Fruit fly (Drosophila melanogaster) whole organism, embryonic: ENCODE data around the gene CG45546.

Experiments
- Aef1 ChIP-seq: fragments of 200-800 bp; sonication (Bioruptor generic); IDR thresholded peaks from 3 replicates; pipeline ENCODE4 v1.3.6; 2022; ENCODE audit warnings: missing biosample characterization, missing genetic modification characterization
- B-H1 ChIP-seq: fragments of 200-800 bp; sonication (Bioruptor generic); IDR thresholded peaks from 3 replicates; pipeline ENCODE4 v1.3.6; 2022; ENCODE audit warnings: missing biosample characterization, missing genetic modification characterization
- CG10147 ChIP-seq: fragments of 200-800 bp; sonication (Bioruptor generic); optimal IDR thresholded peaks from 2 replicates; lab custom pipeline; 2019; ENCODE audit warnings: missing biosample characterization, mild to moderate bottlenecking, missing genetic modification characterization, moderate library complexity
- CG12219 ChIP-seq: fragments of 200-800 bp; sonication (Bioruptor generic); optimal IDR thresholded peaks from 3 replicates; lab custom pipeline; 2018; ENCODE audit warnings: missing biosample characterization, mild to moderate bottlenecking, missing genetic modification characterization
- CG12391 ChIP-seq: fragments of 200-800 bp; sonication (Bioruptor generic); optimal IDR thresholded peaks from 3 replicates; lab custom pipeline; 2018; ENCODE audit warnings: missing biosample characterization, mild to moderate bottlenecking, missing genetic modification characterization, moderate library complexity
- CG12769 ChIP-seq: fragments of 200-800 bp; sonication (Bioruptor generic); optimal IDR thresholded peaks from 2 replicates; lab custom pipeline; 2019; ENCODE audit warnings: missing biosample characterization, mild to moderate bottlenecking, missing genetic modification characterization, moderate library complexity
- CG13424 ChIP-seq: fragments of 200-800 bp; sonication (Bioruptor generic); optimal IDR thresholded peaks from 2 replicates; lab custom pipeline; 2019; ENCODE audit warnings: missing biosample characterization, mild to moderate bottlenecking, missing genetic modification characterization, moderate library complexity
- CG1602 ChIP-seq: fragments of 200-800 bp; sonication (Bioruptor generic); optimal IDR thresholded peaks from 3 replicates; lab custom pipeline; 2016; ENCODE audit warnings: missing biosample characterization, missing genetic modification characterization
- CG17829 ChIP-seq: fragments of 200-800 bp; optimal IDR thresholded peaks from 2 replicates; lab custom pipeline; 2019; ENCODE audit warnings: missing biosample characterization, mild to moderate bottlenecking, missing genetic modification characterization, moderate library complexity
- CG2712 ChIP-seq: fragments of 200-800 bp; optimal IDR thresholded peaks from 3 replicates; lab custom pipeline; 2019; ENCODE audit warnings: missing biosample characterization, mild to moderate bottlenecking, missing genetic modification characterization, moderate library complexity
- CG3838 ChIP-seq: fragments of 200-800 bp; sonication (Bioruptor generic); optimal IDR thresholded peaks from 3 replicates; lab custom pipeline; 2016; ENCODE audit warnings: missing biosample characterization, missing genetic modification characterization
- CG4617 ChIP-seq: fragments of 200-800 bp; sonication (Bioruptor generic); optimal IDR thresholded peaks from 3 replicates; lab custom pipeline; 2016; ENCODE audit warnings: missing biosample characterization, missing genetic modification characterization, borderline replicate concordance
- CG4707 ChIP-seq: fragments of 200-800 bp; sonication (Bioruptor generic); optimal IDR thresholded peaks from 2 replicates; lab custom pipeline; 2018; ENCODE audit warnings: missing biosample characterization, mild to moderate bottlenecking, missing genetic modification characterization, moderate library complexity
- CG6689 ChIP-seq: fragments of 200-800 bp; sonication (Bioruptor generic); IDR thresholded peaks from 2 replicates; pipeline ENCODE4 v1.3.6; 2022; ENCODE audit warnings: missing biosample characterization, missing genetic modification characterization
- CG8388 ChIP-seq: fragments of 200-800 bp; sonication (Bioruptor generic); optimal IDR thresholded peaks from 2 replicates; lab custom pipeline; 2019; ENCODE audit warnings: missing biosample characterization, mild to moderate bottlenecking, missing genetic modification characterization, moderate library complexity
- CG8924 ChIP-seq: fragments of 200-800 bp; optimal IDR thresholded peaks from 3 replicates; lab custom pipeline; 2019; ENCODE audit warnings: missing biosample characterization, mild to moderate bottlenecking, missing genetic modification characterization, moderate library complexity
- CrebB ChIP-seq: fragments of 200-800 bp; sonication (Bioruptor generic); optimal IDR thresholded peaks from 3 replicates; lab custom pipeline; 2018; ENCODE audit warnings: missing biosample characterization, mild to moderate bottlenecking, missing genetic modification characterization
- D ChIP-seq, 2 experiments: fragments of 200-800 bp in 1 of 2; fragments of >200 bp in 1 of 2; sonication (Bioruptor generic) in 1 of 2; optimal IDR thresholded peaks; 2 replicates in 1 of 2; 3 replicates in 1 of 2; lab custom pipeline; 2017; ENCODE audit warnings: mild to moderate bottlenecking in 1 of 2, missing biosample characterization in 1 of 2, missing genetic modification characterization in 1 of 2, missing genetic modification reagents in 1 of 2
- Dek ChIP-seq: fragments of 200-800 bp; sonication (Bioruptor generic); optimal IDR thresholded peaks from 3 replicates; lab custom pipeline; 2019; ENCODE audit warnings: missing biosample characterization, mild to moderate bottlenecking, missing genetic modification characterization, moderate library complexity
- Dfd ChIP-seq, 2 experiments: fragments of >200 bp; optimal IDR thresholded peaks; 2 replicates each; lab custom pipeline; 2017; ENCODE audit warnings: missing biosample characterization in 2 of 2, missing genetic modification characterization in 2 of 2
- Drgx ChIP-seq: fragments of 200-800 bp; sonication (Bioruptor generic); IDR thresholded peaks from 2 replicates; pipeline ENCODE4 v1.3.6; 2022; ENCODE audit warnings: missing biosample characterization, missing genetic modification characterization
- Gug ChIP-seq: fragments of 200-800 bp; sonication (Bioruptor generic); IDR thresholded peaks from 4 replicates; pipeline ENCODE4 v1.3.6; 2022; ENCODE audit warnings: missing biosample characterization, missing genetic modification characterization
- Hr3 ChIP-seq: fragments of 200-800 bp; sonication (Bioruptor generic); optimal IDR thresholded peaks from 3 replicates; lab custom pipeline; 2016; ENCODE audit warnings: missing biosample characterization, missing genetic modification characterization
- Lim3 ChIP-seq: fragments of 200-800 bp; sonication (Bioruptor generic); IDR thresholded peaks from 2 replicates; pipeline ENCODE4 v1.3.6; 2022; ENCODE audit warnings: missing biosample characterization, missing genetic modification characterization
- Neu2 ChIP-seq: fragments of 200-800 bp; sonication (Bioruptor generic); optimal IDR thresholded peaks from 3 replicates; lab custom pipeline; 2016; ENCODE audit warnings: missing biosample characterization, missing genetic modification characterization, borderline replicate concordance
- Nf-YA ChIP-seq: fragments of 200-800 bp; sonication (Bioruptor generic); IDR thresholded peaks from 2 replicates; pipeline ENCODE4 v1.3.6; 2022; ENCODE audit warnings: missing biosample characterization, missing genetic modification characterization
- Nf-YB ChIP-seq: fragments of 200-800 bp; sonication (Bioruptor generic); optimal IDR thresholded peaks from 3 replicates; lab custom pipeline; 2019; ENCODE audit warnings: missing biosample characterization, mild to moderate bottlenecking, missing genetic modification characterization, moderate library complexity
- Oli ChIP-seq: fragments of 200-800 bp; sonication (Bioruptor generic); optimal IDR thresholded peaks from 2 replicates; lab custom pipeline; 2018; ENCODE audit warnings: missing biosample characterization, mild to moderate bottlenecking, missing genetic modification characterization, moderate library complexity
- ac ChIP-seq: fragments of 200-800 bp; sonication (Bioruptor generic); optimal IDR thresholded peaks from 3 replicates; lab custom pipeline; 2017; ENCODE audit warnings: missing biosample characterization, mild to moderate bottlenecking, missing genetic modification characterization
- bowl ChIP-seq: fragments of 200-800 bp; sonication (Bioruptor generic); IDR thresholded peaks from 2 replicates; pipeline ENCODE4 v1.3.6; 2022; ENCODE audit warnings: missing biosample characterization, missing genetic modification characterization
- br ChIP-seq: fragments of >200 bp; optimal IDR thresholded peaks from 2 replicates; lab custom pipeline; 2017
- cg ChIP-seq: fragments of 200-800 bp; sonication (Bioruptor generic); optimal IDR thresholded peaks from 3 replicates; lab custom pipeline; 2019; ENCODE audit warnings: missing biosample characterization, mild to moderate bottlenecking, missing genetic modification characterization, moderate library complexity
- dmrt11E ChIP-seq: fragments of 200-800 bp; sonication (Bioruptor generic); optimal IDR thresholded peaks from 3 replicates; lab custom pipeline; 2018; ENCODE audit warnings: missing biosample characterization, mild to moderate bottlenecking, missing genetic modification characterization, moderate library complexity
- en ChIP-seq: fragments of 200-800 bp; sonication (Bioruptor generic); optimal IDR thresholded peaks from 2 replicates; lab custom pipeline; 2016; ENCODE audit warnings: missing biosample characterization, missing genetic modification characterization
- gsb-n ChIP-seq: fragments of 200-800 bp; sonication (Bioruptor generic); optimal IDR thresholded peaks from 3 replicates; lab custom pipeline; 2018; ENCODE audit warnings: missing biosample characterization, mild to moderate bottlenecking, missing genetic modification characterization
- h ChIP-seq: fragments of >200 bp; optimal IDR thresholded peaks from 2 replicates; lab custom pipeline; 2017
- klu ChIP-seq: fragments of 200-800 bp; sonication (Bioruptor generic); IDR thresholded peaks from 2 replicates; pipeline ENCODE4 v1.3.6; 2022; ENCODE audit warnings: missing biosample characterization, missing genetic modification characterization
- kni ChIP-seq: fragments of 200-800 bp; sonication (Bioruptor generic); optimal IDR thresholded peaks from 3 replicates; lab custom pipeline; 2017; ENCODE audit warnings: mild to moderate bottlenecking, missing biosample characterization, missing genetic modification reagents, missing genetic modification characterization
- lola ChIP-seq, 3 experiments: fragments of >200 bp in 2 of 3; fragments of 200-800 bp in 1 of 3; sonication (Bioruptor generic) in 1 of 3; optimal IDR thresholded peaks; 2 replicates each; lab custom pipeline; 2017 to 2019; ENCODE audit warnings: missing biosample characterization in 3 of 3, missing genetic modification characterization in 3 of 3, mild to moderate bottlenecking in 1 of 3, moderate library complexity in 1 of 3
- nmo ChIP-seq: fragments of 200-800 bp; sonication (Bioruptor generic); optimal IDR thresholded peaks from 2 replicates; lab custom pipeline; 2018; ENCODE audit warnings: missing biosample characterization, mild to moderate bottlenecking, missing genetic modification characterization, moderate library complexity
- prd ChIP-seq, 3 experiments: fragments of >200 bp in 2 of 3; fragments of 200-800 bp in 1 of 3; sonication (Bioruptor generic) in 1 of 3; optimal IDR thresholded peaks in 2 of 3; IDR thresholded peaks in 1 of 3; 2 replicates in 2 of 3; 3 replicates in 1 of 3; pipeline versions ENCODE4 v1.3.6 to Lab custom; 2017 to 2022; ENCODE audit warnings: missing biosample characterization in 1 of 3, missing genetic modification characterization in 1 of 3
- pros ChIP-seq: fragments of 200-800 bp; sonication (Bioruptor generic); optimal IDR thresholded peaks from 3 replicates; lab custom pipeline; 2019; ENCODE audit warnings: missing biosample characterization, mild to moderate bottlenecking, missing genetic modification characterization, moderate library complexity
- row ChIP-seq: fragments of 200-800 bp; sonication (Bioruptor generic); IDR thresholded peaks from 3 replicates; pipeline ENCODE4 v1.3.6; 2022; ENCODE audit warnings: missing biosample characterization, missing genetic modification characterization
- sob ChIP-seq: fragments of 200-800 bp; sonication (Bioruptor generic); IDR thresholded peaks from 2 replicates; pipeline ENCODE4 v1.3.6; 2022; ENCODE audit warnings: missing biosample characterization, missing genetic modification characterization
- stwl ChIP-seq: fragments of 200-800 bp; sonication (Bioruptor generic); optimal IDR thresholded peaks from 3 replicates; lab custom pipeline; 2018; ENCODE audit warnings: missing biosample characterization, mild to moderate bottlenecking, missing genetic modification characterization, moderate library complexity
- zen ChIP-seq: fragments of 200-800 bp; sonication (Bioruptor generic); optimal IDR thresholded peaks from 3 replicates; lab custom pipeline; 2018; ENCODE audit warnings: missing biosample characterization, mild to moderate bottlenecking, missing genetic modification characterization, moderate library complexity
- zfh1 ChIP-seq: fragments of 200-800 bp; sonication (Bioruptor generic); IDR thresholded peaks from 3 replicates; pipeline ENCODE4 v1.3.6; 2022; ENCODE audit warnings: missing biosample characterization, missing genetic modification characterization

Gene CG45546

DNA sequence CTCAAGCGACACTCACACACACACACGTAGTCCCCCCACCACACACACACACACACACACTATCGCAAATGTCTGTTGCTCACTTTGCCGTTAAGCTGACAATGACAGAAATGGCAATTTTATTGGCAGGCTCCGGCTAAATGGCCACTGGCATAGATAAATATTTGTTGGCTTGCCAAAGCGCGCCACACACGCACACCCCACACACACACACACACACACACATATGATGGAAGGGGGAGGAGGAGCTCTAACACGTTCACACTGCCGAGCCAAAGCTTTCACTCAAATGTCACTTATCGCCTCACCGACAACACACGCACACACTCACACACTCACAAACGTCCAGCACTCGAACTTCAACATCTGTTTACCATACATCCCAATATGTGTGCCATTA lies 6.7 kb upstream of the CG45546 start:
- TF ChIP-seq cg (GFP tag; lab: Kevin White, UChicago) (peak; percentile 3), Neu2 (GFP tag; lab: Kevin White, UChicago) (no peak), sob (no peak), Dfd (GFP tag; optimal IDR thresholded peaks at IDR 0.05; lab: Kevin White, UChicago) (peak in 1 of 2 experiments; percentile 89), Oli (no peak)
- TF ChIP-seq, all 482 proteins: peak for 2

DNA sequence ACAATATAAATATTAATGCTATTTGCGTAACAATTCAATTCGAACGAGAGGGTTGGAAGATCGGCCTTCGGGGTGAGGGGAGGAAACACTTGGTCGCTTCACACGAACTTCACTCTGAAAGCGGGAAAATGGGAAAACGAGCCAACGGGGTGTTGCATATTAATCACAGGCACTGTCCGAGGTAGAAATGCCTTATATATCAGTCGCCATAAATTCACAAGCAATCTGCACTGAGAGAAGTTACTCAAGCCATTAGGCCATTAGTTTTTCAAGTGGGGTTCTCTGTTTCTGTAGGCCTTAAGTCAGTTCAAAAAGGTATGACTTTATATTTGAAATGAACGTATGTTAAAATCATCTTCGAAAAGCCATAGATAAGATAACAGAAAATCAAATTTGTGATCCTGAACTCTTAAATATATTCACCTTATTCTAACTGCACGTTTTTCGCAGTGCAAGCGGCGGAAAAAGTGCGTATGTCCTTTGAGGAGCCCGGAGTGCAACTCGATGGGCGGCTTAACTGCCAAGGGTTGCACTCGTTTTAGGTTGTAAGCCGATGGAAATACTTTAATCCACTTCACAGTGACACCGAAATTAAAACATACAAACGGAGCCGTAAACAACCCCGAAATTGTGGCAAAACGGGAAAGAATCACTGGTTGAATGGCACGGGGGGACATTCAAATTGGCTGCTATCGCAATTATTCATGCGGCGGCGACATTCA lies 3.5 kb downstream of the CG45546 start:
- TF ChIP-seq CG4707 (no peak), gsb-n (peak; percentile 24), dmrt11E (tag; lab: Kevin White, UChicago) (peak; percentile 30), CG13424 (tag; lab: Kevin White, UChicago) (peak; percentile 12), en (GFP tag; lab: Kevin White, UChicago) (no peak), h (no peak), CG12391 (peak; percentile 16), Dek (tag; lab: Kevin White, UChicago) (no peak), CG8924 (tag; lab: Kevin White, UChicago) (peak; percentile 7), CG12219 (GFP tag; lab: Kevin White, UChicago) (no peak), bowl (no peak), pros (GFP tag; lab: Kevin White, UChicago) (peak; percentile 78), CG6689 (no peak), prd (optimal IDR thresholded peaks at IDR 0.05; lab: Kevin White, UChicago) (no peak), prd (GFP tag; IDR thresholded peaks at IDR 0.05; lab: Robert Waterston, UW) (0 out of 3 replicates have a peak, but pooled peaks have one; percentile 8), CG2712 (peak; percentile 57), Gug (no peak), stwl (no peak), Nf-YB (GFP tag; lab: Kevin White, UChicago) (no peak), zfh1 (GFP tag; lab: Robert Waterston, UW) (0 out of 3 replicates have a peak, but pooled peaks have one; percentile 33), Nf-YA (GFP tag; lab: Robert Waterston, UW) (no peak), CrebB (no peak), Lim3 (GFP tag; lab: Robert Waterston, UW) (no peak), Aef1 (no peak), lola (GFP tag; optimal IDR thresholded peaks at IDR 0.05; lab: Kevin White, UChicago) (peak in 1 of 3 experiments; percentile 62), Hr3 (GFP tag; lab: Kevin White, UChicago) (no peak), zen (tag; lab: Kevin White, UChicago) (no peak), CG4617 (GFP tag; lab: Kevin White, UChicago) (no peak), br (lab: Kevin White, UChicago) (no peak), kni (GFP tag; lab: Kevin White, UChicago) (peak; percentile 7), CG10147 (no peak), row (GFP tag; lab: Robert Waterston, UW) (peak; percentile 37; the same call in 2 of the 3 replicates), ac (no peak), nmo (GFP tag; lab: Kevin White, UChicago) (peak; percentile 61), Drgx (GFP tag; lab: Robert Waterston, UW) (no peak), CG12769 (tag; lab: Kevin White, UChicago) (no peak), CG1602 (GFP tag; lab: Kevin White, UChicago) (no peak), CG17829 (tag; lab: Kevin White, UChicago) (peak; percentile 43), klu (no peak), CG3838 (no peak), D (optimal IDR thresholded peaks at IDR 0.05; lab: Kevin White, UChicago) (no peak), D (GFP tag; optimal IDR thresholded peaks at IDR 0.05; lab: Kevin White, UChicago) (peak; percentile 11), B-H1 (GFP tag; lab: Robert Waterston, UW) (no peak), CG8388 (GFP tag; lab: Kevin White, UChicago) (peak; percentile 74)
